Worm (Caenorhabditis elegans) whole organism, mixed stage, embryonic: ENCODE data around the gene K07E1.1.

Source experiments
- M03D4.4 ChIP-seq: sonication (generic microtip); optimal IDR thresholded peaks from 2 replicates; lab custom pipeline; 2017; ENCODE audit warnings: mild to moderate bottlenecking, missing genetic modification characterization, missing compliant biosample characterization
- bed-3 ChIP-seq: fragments of 200-800 bp; sonication (Bioruptor generic); optimal IDR thresholded peaks from 3 replicates; lab custom pipeline; 2018; ENCODE audit warnings: mild to moderate bottlenecking, missing genetic modification characterization, moderate library complexity, missing compliant biosample characterization
- ceh-39 ChIP-seq: fragments of 150-350 bp; optimal IDR thresholded peaks from 2 replicates; lab custom pipeline; 2014; ENCODE audit warnings: missing biosample characterization, missing genetic modification characterization
- ceh-43 ChIP-seq: fragments of 200-800 bp; sonication (Bioruptor generic); optimal IDR thresholded peaks from 2 replicates; lab custom pipeline; 2018; ENCODE audit warnings: mild to moderate bottlenecking, missing genetic modification characterization, moderate library complexity, missing compliant biosample characterization
- ceh-83 ChIP-seq: fragments of 200-800 bp; sonication (Bioruptor generic); optimal IDR thresholded peaks from 2 replicates; lab custom pipeline; 2018; ENCODE audit warnings: mild to moderate bottlenecking, missing genetic modification characterization, missing compliant biosample characterization
- ces-1 ChIP-seq: fragments of 150-350 bp; optimal IDR thresholded peaks from 2 replicates; lab custom pipeline; 2014; ENCODE audit warnings: missing biosample characterization, missing genetic modification reagents, missing genetic modification characterization
- drap-1 ChIP-seq: fragments of 200-800 bp; sonication (Bioruptor generic); optimal IDR thresholded peaks from 3 replicates; lab custom pipeline; 2018; ENCODE audit warnings: mild to moderate bottlenecking, missing genetic modification characterization, missing compliant biosample characterization
- elt-3 ChIP-seq: fragments of 150-350 bp; optimal IDR thresholded peaks from 2 replicates; lab custom pipeline; 2014; ENCODE audit warnings: missing biosample characterization, missing genetic modification characterization
- flh-1 ChIP-seq: fragments of 200-800 bp; sonication (Bioruptor generic); optimal IDR thresholded peaks from 2 replicates; lab custom pipeline; 2018; ENCODE audit warnings: mild to moderate bottlenecking, missing genetic modification characterization, moderate library complexity, missing compliant biosample characterization
- hlh-1 ChIP-seq: fragments of 150-350 bp; optimal IDR thresholded peaks from 2 replicates; lab custom pipeline; 2014; ENCODE audit warnings: missing biosample characterization, missing genetic modification reagents, missing genetic modification characterization
- lin-13 ChIP-seq: fragments of 150-350 bp; optimal IDR thresholded peaks from 2 replicates; lab custom pipeline; 2014; ENCODE audit warnings: missing biosample characterization, missing genetic modification characterization
- lin-32 ChIP-seq: fragments of 200-800 bp; sonication (Bioruptor generic); optimal IDR thresholded peaks from 2 replicates; lab custom pipeline; 2018; ENCODE audit warnings: mild to moderate bottlenecking, missing genetic modification characterization, missing compliant biosample characterization
- mab-5 ChIP-seq: fragments of 150-350 bp; optimal IDR thresholded peaks from 2 replicates; lab custom pipeline; 2014; ENCODE audit warnings: missing biosample characterization, missing genetic modification characterization
- mls-2 ChIP-seq: sonication (generic microtip); optimal IDR thresholded peaks from 2 replicates; lab custom pipeline; 2016; ENCODE audit warnings: mild to moderate bottlenecking, missing genetic modification characterization, moderate library complexity, missing compliant biosample characterization
- nhr-12 ChIP-seq: fragments of 150-350 bp; optimal IDR thresholded peaks from 2 replicates; lab custom pipeline; 2014; ENCODE audit warnings: missing biosample characterization, missing genetic modification characterization
- nhr-28 ChIP-seq: fragments of 150-350 bp; optimal IDR thresholded peaks from 2 replicates; lab custom pipeline; 2014; ENCODE audit warnings: missing biosample characterization, missing genetic modification characterization
- snpc-4 ChIP-seq: fragments of 150-350 bp; optimal IDR thresholded peaks from 2 replicates; lab custom pipeline; 2014; ENCODE audit warnings: missing biosample characterization, missing genetic modification characterization
- unc-62 ChIP-seq: fragments of 150-350 bp; optimal IDR thresholded peaks from 2 replicates; lab custom pipeline; 2014; ENCODE audit warnings: missing biosample characterization, missing genetic modification reagents, missing genetic modification characterization
- zip-8 ChIP-seq: fragments of 150-350 bp; optimal IDR thresholded peaks from 2 replicates; lab custom pipeline; 2014; ENCODE audit warnings: missing biosample characterization, missing genetic modification characterization
- ztf-11 ChIP-seq: fragments of 150-350 bp; optimal IDR thresholded peaks from 2 replicates; lab custom pipeline; 2014; ENCODE audit warnings: missing biosample characterization, missing genetic modification characterization

Gene K07E1.1

ce11 chrII:4601256-4601655, 50.4 kb downstream of the K07E1.1 start, which contains the start of gene ipla-1:
Gene ipla-1 (minus strand): TSS chrII:4601356.
- TF ChIP-seq ceh-43 = no peak
- TF ChIP-seq M03D4.4 (tag; lab: Kevin White, UChicago) = no peak
- no peak for TF ChIP-seq ceh-83 (GFP tag; lab: Kevin White, UChicago)
- no peak for TF ChIP-seq flh-1 (GFP tag; lab: Kevin White, UChicago)
- TF ChIP-seq mab-5 (tag; lab: Kevin White, UChicago) = no peak
- TF ChIP-seq bed-3 (GFP tag; lab: Kevin White, UChicago) = no peak
- no peak for TF ChIP-seq nhr-12 (tag; lab: Kevin White, UChicago)
- TF ChIP-seq drap-1 (GFP tag; lab: Kevin White, UChicago) = no peak
- no peak for TF ChIP-seq nhr-28 (tag; lab: Kevin White, UChicago)
- no peak for TF ChIP-seq elt-3
- TF ChIP-seq zip-8 (tag; lab: Kevin White, UChicago) = no peak
- TF ChIP-seq ceh-39 (tag; lab: Kevin White, UChicago) = no peak
- no peak for TF ChIP-seq ztf-11 (tag; lab: Kevin White, UChicago)
- TF ChIP-seq mls-2 (tag; lab: Kevin White, UChicago) = no peak
- no peak for TF ChIP-seq ces-1
- no peak for TF ChIP-seq hlh-1 (tag; lab: Kevin White, UChicago)
- TF ChIP-seq snpc-4 = no peak
- TF ChIP-seq lin-13 (tag; lab: Kevin White, UChicago) = no peak
- TF ChIP-seq lin-32 (GFP tag; lab: Kevin White, UChicago) = no peak
- no peak for TF ChIP-seq unc-62 (GFP tag; lab: Kevin White, UChicago)
